Fruit fly (Drosophila melanogaster): ENCODE data around the gene Afti.

DNA sequence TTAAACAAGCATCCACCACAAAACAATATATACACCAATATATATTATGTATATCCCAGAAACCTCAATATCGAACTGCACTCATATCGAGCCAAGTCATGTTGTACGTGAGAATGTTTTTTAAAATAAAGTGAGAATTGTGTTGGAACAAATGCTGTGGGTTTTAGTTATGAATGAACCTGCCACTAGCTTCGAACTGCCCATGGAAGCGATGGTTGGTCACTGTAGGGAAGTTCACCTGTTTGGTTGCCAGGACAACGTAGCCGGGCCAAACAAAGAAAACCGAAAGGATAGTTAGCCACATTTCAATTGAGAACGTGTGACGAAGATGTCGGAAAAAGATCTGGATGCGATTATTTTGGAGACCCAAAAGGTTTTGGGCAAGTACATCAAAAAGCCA lies 24.4 kb downstream of the Afti start, which contains the start of gene IFT54:
- TF ChIP-seq CG9705 (GFP tag; optimal IDR thresholded peaks at IDR 0.05) (no peak), ey (GFP tag; optimal IDR thresholded peaks at IDR 0.05) (no peak), Myc (optimal IDR thresholded peaks at IDR 0.05) (no peak), psq (GFP tag; optimal IDR thresholded peaks at IDR 0.05) (no peak), brk (GFP tag; optimal IDR thresholded peaks at IDR 0.05) (no peak), woc (GFP tag; optimal IDR thresholded peaks at IDR 0.05) (no peak), Jra (GFP tag; optimal IDR thresholded peaks at IDR 0.05) (no peak), Hr78 (GFP tag; optimal IDR thresholded peaks at IDR 0.05) (no peak), h (GFP tag; optimal IDR thresholded peaks at IDR 0.05) (no peak)
